Worm (Caenorhabditis elegans) whole organism, L4 larva: ENCODE measurements around the gene acox-3.
A peak's percentile ranks its signal among the peaks of the same experiment; 100 is the strongest.

ENCODE experiments used
- F26F4.8 ChIP-seq: fragments of 200-800 bp; sonication (Bioruptor generic); conservative IDR thresholded peaks from 2 replicates; pipeline ENCODE4 v1.3.6; 2022; ENCODE audit warnings: missing genetic modification characterization, missing compliant biosample characterization
- F37D6.2 ChIP-seq: sonication (generic microtip); optimal IDR thresholded peaks from 2 replicates; lab custom pipeline; 2016; ENCODE audit warnings: mild to moderate bottlenecking, missing genetic modification characterization, missing compliant biosample characterization
- F44E2.7 ChIP-seq: fragments of 200-800 bp; sonication (Bioruptor generic); IDR thresholded peaks from 2 replicates; pipeline ENCODE4 v2.1.2; 2022; ENCODE audit warnings: missing genetic modification characterization, missing compliant biosample characterization
- F49E8.2 ChIP-seq: sonication (generic microtip); optimal IDR thresholded peaks from 2 replicates; lab custom pipeline; 2016; ENCODE audit warnings: missing compliant biosample characterization, mild to moderate bottlenecking, missing genetic modification characterization, borderline replicate concordance
- R02D3.7 ChIP-seq: fragments of 150-350 bp; sonication (generic microtip); optimal IDR thresholded peaks from 3 replicates; lab custom pipeline; 2014; ENCODE audit warnings: missing biosample characterization, missing genetic modification characterization
- T26A8.4 ChIP-seq: fragments of 200-800 bp; sonication (Bioruptor generic); IDR thresholded peaks from 2 replicates; pipeline ENCODE4 v1.3.6; 2022; ENCODE audit warnings: missing genetic modification characterization, missing compliant biosample characterization
- Y48G9A.11 ChIP-seq: fragments of 200-800 bp; sonication (Bioruptor generic); IDR thresholded peaks from 2 replicates; pipeline ENCODE4 v1.3.6; 2022; ENCODE audit warnings: missing genetic modification reagents, missing genetic modification characterization, missing compliant biosample characterization
- Y75B8A.6 ChIP-seq: fragments of 200-800 bp; sonication (Bioruptor generic); IDR thresholded peaks from 2 replicates; pipeline ENCODE4 v1.3.6; 2022; ENCODE audit warnings: missing genetic modification reagents, missing genetic modification characterization, missing compliant biosample characterization
- ZK337.2 ChIP-seq: fragments of 200-800 bp; sonication (Bioruptor generic); IDR thresholded peaks from 2 replicates; pipeline ENCODE4 v1.3.6; 2022; ENCODE audit warnings: missing genetic modification reagents, missing genetic modification characterization, missing compliant biosample characterization
- ZK546.5 ChIP-seq, 2 experiments: sonication (generic microtip); optimal IDR thresholded peaks; 2 replicates each; lab custom pipeline; 2017; ENCODE audit warnings: missing biosample characterization in 2 of 2, missing genetic modification characterization in 2 of 2
- aha-1 ChIP-seq: fragments of 150-350 bp; peaks from one replicate; lab custom pipeline; 2014; ENCODE audit warnings: missing biosample characterization, missing genetic modification characterization
- ama-1 ChIP-seq: fragments of 150-350 bp; optimal IDR thresholded peaks from 2 replicates; lab custom pipeline; 2014; ENCODE audit warnings: inconsistent platforms, mixed read lengths
- ceh-20 ChIP-seq: fragments of 200-800 bp; sonication (Bioruptor generic); IDR thresholded peaks from 2 replicates; pipeline ENCODE4 v1.3.6; 2022; ENCODE audit warnings: missing genetic modification reagents, missing genetic modification characterization, missing compliant biosample characterization
- ceh-28 ChIP-seq: fragments of 150-350 bp; optimal IDR thresholded peaks from 2 replicates; lab custom pipeline; 2014; ENCODE audit warnings: missing biosample characterization, missing genetic modification reagents, missing genetic modification characterization
- ceh-32 ChIP-seq: sonication (generic microtip); optimal IDR thresholded peaks from 2 replicates; lab custom pipeline; 2016; ENCODE audit warnings: mild to moderate bottlenecking, missing genetic modification characterization, missing compliant biosample characterization; ENCODE audit not compliant: poor library complexity
- ceh-44 ChIP-seq: fragments of 200-800 bp; sonication (Bioruptor generic); IDR thresholded peaks from 2 replicates; pipeline ENCODE4 v1.3.6; 2022; ENCODE audit warnings: missing genetic modification reagents, missing genetic modification characterization, missing compliant biosample characterization
- ceh-62 ChIP-seq: sonication (generic microtip); optimal IDR thresholded peaks from 2 replicates; lab custom pipeline; 2017; ENCODE audit warnings: missing biosample characterization, missing genetic modification characterization
- ceh-82 ChIP-seq: sonication (generic microtip); optimal IDR thresholded peaks from 2 replicates; lab custom pipeline; 2017; ENCODE audit warnings: missing biosample characterization, missing genetic modification characterization
- daf-19 ChIP-seq: fragments of 200-800 bp; sonication (Bioruptor generic); conservative IDR thresholded peaks from 2 replicates; pipeline ENCODE4 v1.3.6; 2022; ENCODE audit warnings: missing genetic modification characterization, missing compliant biosample characterization
- daf-8 ChIP-seq: fragments of 200-800 bp; sonication (Bioruptor generic); IDR thresholded peaks from 2 replicates; pipeline ENCODE4 v1.3.6; 2022; ENCODE audit warnings: missing genetic modification characterization, missing compliant biosample characterization
- egl-27 ChIP-seq: sonication (generic microtip); optimal IDR thresholded peaks from 3 replicates; lab custom pipeline; 2017; ENCODE audit warnings: missing biosample characterization, missing genetic modification reagents, missing genetic modification characterization
- gei-8 ChIP-seq: fragments of 200-800 bp; sonication (Bioruptor generic); optimal IDR thresholded peaks from 2 replicates; lab custom pipeline; 2018; ENCODE audit warnings: mild to moderate bottlenecking, missing genetic modification characterization, missing compliant biosample characterization
- hif-1 ChIP-seq, 2 experiments: sonication (generic microtip); optimal IDR thresholded peaks; 2 replicates each; lab custom pipeline; 2016 to 2017; ENCODE audit warnings: missing compliant biosample characterization in 2 of 2, missing genetic modification characterization in 2 of 2, missing genetic modification reagents in 2 of 2, missing genotype in 2 of 2, mild to moderate bottlenecking in 1 of 2
- hlh-30 ChIP-seq: sonication (generic microtip); optimal IDR thresholded peaks from 2 replicates; lab custom pipeline; 2017; ENCODE audit warnings: antibody characterized with exemption, mild to moderate bottlenecking, missing genetic modification characterization, missing compliant biosample characterization; ENCODE audit not compliant: insufficient read depth
- lin-13 ChIP-seq: fragments of 150-350 bp; optimal IDR thresholded peaks from 2 replicates; lab custom pipeline; 2014; ENCODE audit warnings: missing biosample characterization, missing genetic modification reagents, missing genetic modification characterization
- lin-15B ChIP-seq: fragments of 150-350 bp; sonication (generic microtip); optimal IDR thresholded peaks from 3 replicates; lab custom pipeline; 2014; ENCODE audit warnings: missing biosample characterization, missing genetic modification characterization
- lin-39 ChIP-seq: fragments of 150-350 bp; optimal IDR thresholded peaks from 2 replicates; lab custom pipeline; 2014; ENCODE audit warnings: missing biosample characterization, missing genetic modification reagents, missing genetic modification characterization
- lir-3 ChIP-seq: sonication (generic microtip); optimal IDR thresholded peaks from 2 replicates; lab custom pipeline; 2016; ENCODE audit warnings: mild to moderate bottlenecking, missing genetic modification characterization, missing compliant biosample characterization
- madf-5 ChIP-seq, 2 experiments: fragments of 200-800 bp; sonication (Bioruptor generic); IDR thresholded peaks; 2 replicates each; pipeline ENCODE4 v1.3.6; 2022; ENCODE audit warnings: missing compliant biosample characterization in 2 of 2, missing genetic modification characterization in 2 of 2
- mep-1 ChIP-seq: fragments of 150-350 bp; sonication (generic microtip); optimal IDR thresholded peaks from 3 replicates; lab custom pipeline; 2014; ENCODE audit warnings: missing biosample characterization, missing genetic modification characterization
- mxl-3 ChIP-seq: fragments of 200-800 bp; sonication (Bioruptor generic); optimal IDR thresholded peaks from 2 replicates; lab custom pipeline; 2018; ENCODE audit warnings: mild to moderate bottlenecking, missing genetic modification characterization, missing compliant biosample characterization
- nhr-102 ChIP-seq: sonication (generic microtip); optimal IDR thresholded peaks from 2 replicates; lab custom pipeline; 2016; ENCODE audit warnings: mild to moderate bottlenecking, missing genetic modification characterization, moderate library complexity, missing compliant biosample characterization
- nhr-237 ChIP-seq: sonication (generic microtip); optimal IDR thresholded peaks from 2 replicates; lab custom pipeline; 2017; ENCODE audit warnings: missing biosample characterization, missing genetic modification characterization
- nhr-41 ChIP-seq: fragments of 200-800 bp; sonication (Bioruptor generic); IDR thresholded peaks from 2 replicates; pipeline ENCODE4 v1.3.6; 2022; ENCODE audit warnings: missing genetic modification reagents, missing genetic modification characterization, missing compliant biosample characterization
- nhr-42 ChIP-seq: fragments of 200-800 bp; sonication (Bioruptor generic); IDR thresholded peaks from 2 replicates; pipeline ENCODE4 v1.3.6; 2022; ENCODE audit warnings: missing genetic modification characterization, missing compliant biosample characterization
- nhr-48 ChIP-seq: sonication (generic microtip); optimal IDR thresholded peaks from 2 replicates; lab custom pipeline; 2016; ENCODE audit warnings: mild to moderate bottlenecking, missing genetic modification characterization, missing compliant biosample characterization
- nhr-6 ChIP-seq: fragments of 150-350 bp; optimal IDR thresholded peaks from 2 replicates; lab custom pipeline; 2014; ENCODE audit warnings: missing biosample characterization, missing genetic modification characterization
- nhr-77 ChIP-seq: fragments of 150-350 bp; optimal IDR thresholded peaks from 2 replicates; lab custom pipeline; 2014; ENCODE audit warnings: missing biosample characterization, missing genetic modification characterization
- pha-4 ChIP-seq, 2 experiments: fragments of 150-350 bp in 1 of 2; fragments of 200-800 bp in 1 of 2; sonication (Bioruptor generic) in 1 of 2; IDR thresholded peaks in 1 of 2; optimal IDR thresholded peaks in 1 of 2; 2 replicates each; pipeline versions ENCODE4 v1.3.6 to Lab custom; 2014 to 2022; ENCODE audit warnings: missing genetic modification characterization in 2 of 2, missing genetic modification reagents in 2 of 2, missing biosample characterization in 1 of 2, missing compliant biosample characterization in 1 of 2
- php-3 ChIP-seq: fragments of 200-800 bp; sonication (Bioruptor generic); IDR thresholded peaks from 2 replicates; pipeline ENCODE4 v1.3.6; 2022; ENCODE audit warnings: missing genetic modification reagents, missing genetic modification characterization, missing compliant biosample characterization
- saeg-2 ChIP-seq: fragments of 200-800 bp; sonication (Bioruptor generic); IDR thresholded peaks from 2 replicates; pipeline ENCODE4 v1.3.6; 2022; ENCODE audit warnings: missing genetic modification reagents, missing genetic modification characterization, missing compliant biosample characterization
- sdz-12 ChIP-seq: fragments of 200-800 bp; sonication (Bioruptor generic); optimal IDR thresholded peaks from 2 replicates; lab custom pipeline; 2018; ENCODE audit warnings: mild to moderate bottlenecking, missing genetic modification characterization, missing compliant biosample characterization
- set-16 ChIP-seq: fragments of 200-800 bp; sonication (Bioruptor generic); IDR thresholded peaks from 2 replicates; pipeline ENCODE4 v1.3.6; 2022; ENCODE audit warnings: missing genetic modification reagents, missing genetic modification characterization, missing compliant biosample characterization
- snpc-4 ChIP-seq: fragments of 150-350 bp; optimal IDR thresholded peaks from 2 replicates; lab custom pipeline; 2014; ENCODE audit warnings: missing biosample characterization, missing genetic modification characterization
- unc-130 ChIP-seq: sonication (generic microtip); optimal IDR thresholded peaks from 2 replicates; lab custom pipeline; 2016; ENCODE audit warnings: missing genetic modification reagents, missing genetic modification characterization, missing compliant biosample characterization
- unc-62 ChIP-seq, 3 experiments: fragments of 150-350 bp in 1 of 3; sonication (generic microtip); optimal IDR thresholded peaks in 2 of 3; peaks in 1 of 3; 1 replicate in 1 of 3; 2 replicates in 2 of 3; lab custom pipeline; 2014 to 2017; ENCODE audit warnings: missing biosample characterization in 3 of 3, missing genetic modification characterization in 3 of 3, missing genetic modification reagents in 3 of 3, missing genotype in 1 of 3
- vab-7 ChIP-seq: fragments of 200-800 bp; sonication (Bioruptor generic); IDR thresholded peaks from 2 replicates; pipeline ENCODE4 v1.3.6; 2022; ENCODE audit warnings: missing genetic modification reagents, missing genetic modification characterization, missing compliant biosample characterization
- zfp-2 ChIP-seq: sonication (generic microtip); optimal IDR thresholded peaks from 2 replicates; lab custom pipeline; 2016; ENCODE audit warnings: mild to moderate bottlenecking, missing genetic modification characterization, missing compliant biosample characterization
- zip-11 ChIP-seq: fragments of 200-800 bp; sonication (Bioruptor generic); IDR thresholded peaks from 2 replicates; pipeline ENCODE4 v1.3.6; 2022; ENCODE audit warnings: missing genetic modification characterization, missing compliant biosample characterization
- zip-2 ChIP-seq: fragments of 150-350 bp; optimal IDR thresholded peaks from 2 replicates; lab custom pipeline; 2014; ENCODE audit warnings: missing biosample characterization, missing genetic modification characterization
- ztf-7 ChIP-seq: fragments of 150-350 bp; optimal IDR thresholded peaks from 2 replicates; lab custom pipeline; 2014; ENCODE audit warnings: missing biosample characterization, missing genetic modification characterization

Gene acox-3

ce11 chrIV:6206294-6206776, 42.0 kb downstream of the acox-3 start, which contains the start of gene C49A9.10 (continued):
- TF ChIP-seq ceh-28 (tag; lab: Kevin White, UChicago) (no peak), madf-5 (GFP tag; IDR thresholded peaks at IDR 0.05; lab: Robert Waterston, UW) (no peak), ceh-82 (no peak), egl-27 (tag; lab: Kevin White, UChicago) (no peak), F26F4.8 (no peak), lin-13 (GFP tag; lab: Kevin White, UChicago) (peak; percentile 36), ama-1 (no peak), Y75B8A.6 (GFP tag; lab: Robert Waterston, UW) (no peak), hlh-30 (peak; percentile 77), daf-19 (GFP tag; lab: Robert Waterston, UW) (no peak), mep-1 (tag; lab: Kevin White, UChicago) (peak; percentile 76), nhr-102 (tag; lab: Kevin White, UChicago) (peak; percentile 74), lir-3 (tag; lab: Kevin White, UChicago) (no peak), sdz-12 (GFP tag; lab: Kevin White, UChicago) (no peak), set-16 (no peak), nhr-6 (no peak), lin-15B (tag; lab: Kevin White, UChicago) (no peak), R02D3.7 (tag; lab: Kevin White, UChicago) (no peak), daf-8 (GFP tag; lab: Robert Waterston, UW) (no peak), pha-4 (GFP tag; IDR thresholded peaks at IDR 0.05; lab: Robert Waterston, UW) (0 out of 2 replicates have a peak, but pooled peaks have one; percentile 43), pha-4 (tag; optimal IDR thresholded peaks at IDR 0.05; lab: Kevin White, UChicago) (peak; percentile 36), snpc-4 (no peak), zfp-2 (no peak), zip-11 (GFP tag; lab: Robert Waterston, UW) (no peak), ceh-62 (tag; lab: Kevin White, UChicago) (no peak), nhr-41 (GFP tag; lab: Robert Waterston, UW) (no peak), nhr-77 (tag; lab: Kevin White, UChicago) (peak; percentile 59), mxl-3 (GFP tag; lab: Kevin White, UChicago) (no peak), unc-130 (GFP tag; lab: Kevin White, UChicago) (peak; percentile 89), ZK337.2 (peak; percentile 94), ceh-20 (GFP tag; lab: Robert Waterston, UW) (no peak; the same call in 1 of the 2 replicates), F37D6.2 (peak; percentile 33), nhr-237 (tag; lab: Kevin White, UChicago) (no peak), F49E8.2 (tag; lab: Kevin White, UChicago) (peak; percentile 82), nhr-42 (GFP tag; lab: Robert Waterston, UW) (no peak), ZK546.5 (tag; optimal IDR thresholded peaks at IDR 0.05; lab: Kevin White, UChicago) (no peak), saeg-2 (GFP tag; lab: Robert Waterston, UW) (no peak), lin-39 (no peak), unc-62 (GFP tag; optimal IDR thresholded peaks at IDR 0.05 in 1 of 2; lab: Kevin White, UChicago) (peak in 1 of 2 experiments; percentile 13), unc-62 (tag; optimal IDR thresholded peaks at IDR 0.05; lab: Kevin White, UChicago) (no peak), hif-1 (tag; optimal IDR thresholded peaks at IDR 0.05; lab: Kevin White, UChicago) (peak in 1 of 2 experiments; percentile 92), ceh-44 (GFP tag; lab: Robert Waterston, UW) (peak; percentile 52; the same call in 1 of the 2 replicates), Y48G9A.11 (GFP tag; lab: Robert Waterston, UW) (peak; percentile 74; the same call in 1 of the 2 replicates), ztf-7 (tag; lab: Kevin White, UChicago) (peak; percentile 55), php-3 (no peak), ceh-32 (tag; lab: Kevin White, UChicago) (no peak), aha-1 (tag; lab: Kevin White, UChicago) (peak; percentile 52), F44E2.7 (GFP tag; lab: Robert Waterston, UW) (no peak), nhr-48 (peak; percentile 52), T26A8.4 (GFP tag; lab: Robert Waterston, UW) (no peak), gei-8 (GFP tag; lab: Kevin White, UChicago) (no peak), zip-2 (tag; lab: Kevin White, UChicago) (no peak), vab-7 (no peak)
